Fruit fly (Drosophila melanogaster): ENCODE data around the gene wisp.

- TF ChIP-seq EcR (GFP tag; optimal IDR thresholded peaks at IDR 0.05) (no peak), CG8159 (tag; optimal IDR thresholded peaks at IDR 0.05) (no peak), Pif1A (GFP tag; optimal IDR thresholded peaks at IDR 0.05) (no peak), Ets98B (GFP tag; IDR thresholded peaks at IDR 0.05) (no peak), CG12605 (GFP tag; IDR thresholded peaks at IDR 0.05) (no peak), rn (GFP tag; IDR thresholded peaks at IDR 0.05) (no peak)
Measured at dm6 chrX:11858439-11858813, 35.3 kb upstream of the wisp start.

Measured in whole organism, pupa.